Fruit fly (Drosophila melanogaster) whole organism, wandering third instar larva: ENCODE measurements around the gene CG14459.

Experiments
- Abd-B ChIP-seq: fragments of >200 bp; optimal IDR thresholded peaks from 2 replicates; lab custom pipeline; 2017; ENCODE audit warnings: missing biosample characterization, missing genetic modification characterization
- CG32264 ChIP-seq: fragments of 200-800 bp; sonication (Bioruptor generic); optimal IDR thresholded peaks from 2 replicates; lab custom pipeline; 2016; ENCODE audit warnings: missing biosample characterization, missing genetic modification characterization
- CrebA ChIP-seq: fragments of 200-800 bp; sonication (Bioruptor generic); optimal IDR thresholded peaks from 2 replicates; lab custom pipeline; 2016; ENCODE audit warnings: missing biosample characterization, mild to moderate bottlenecking, missing genetic modification characterization, borderline replicate concordance
- Dfd ChIP-seq: fragments of >200 bp; optimal IDR thresholded peaks from 2 replicates; lab custom pipeline; 2017; ENCODE audit warnings: missing biosample characterization, missing genetic modification characterization
- Dif ChIP-seq: fragments of 200-275, 200-300 bp; sonication (Bioruptor generic); optimal IDR thresholded peaks from 2 replicates; lab custom pipeline; 2018; ENCODE audit warnings: missing biosample characterization, missing genetic modification characterization; ENCODE audit not compliant: partially characterized antibody
- GATAd ChIP-seq: sonication (Bioruptor generic); optimal IDR thresholded peaks from 2 replicates; lab custom pipeline; 2016; ENCODE audit warnings: missing biosample characterization, missing genetic modification characterization
- HLH106 ChIP-seq: fragments of 200-800 bp; optimal IDR thresholded peaks from 3 replicates; lab custom pipeline; 2019; ENCODE audit warnings: missing biosample characterization, mild to moderate bottlenecking, missing genetic modification characterization, moderate library complexity
- Hnf4 ChIP-seq: fragments of 200-800 bp; sonication (Bioruptor generic); optimal IDR thresholded peaks from 2 replicates; lab custom pipeline; 2016; ENCODE audit warnings: missing biosample characterization, mild to moderate bottlenecking, missing genetic modification characterization
- Hr78 ChIP-seq: fragments of >200 bp; optimal IDR thresholded peaks from 2 replicates; lab custom pipeline; 2017; ENCODE audit warnings: missing biosample characterization, missing genetic modification characterization
- Hr83 ChIP-seq: fragments of 200-300 bp; sonication (Bioruptor generic); optimal IDR thresholded peaks from 2 replicates; lab custom pipeline; 2016; ENCODE audit warnings: missing biosample characterization, mild to moderate bottlenecking, missing genetic modification characterization, moderate library complexity; ENCODE audit not compliant: poor library complexity, severe bottlenecking
- Jra ChIP-seq: sonication (Bioruptor generic); optimal IDR thresholded peaks from 2 replicates; lab custom pipeline; 2016; ENCODE audit warnings: missing biosample characterization, missing genetic modification characterization
- Mio ChIP-seq: sonication (Bioruptor generic); optimal IDR thresholded peaks from 2 replicates; lab custom pipeline; 2016; ENCODE audit warnings: missing biosample characterization, missing genetic modification characterization
- Myc ChIP-seq: fragments of >200 bp; optimal IDR thresholded peaks from 2 replicates; lab custom pipeline; 2017
- N ChIP-seq: fragments of >200 bp; optimal IDR thresholded peaks from 2 replicates; lab custom pipeline; 2018; ENCODE audit warnings: missing biosample characterization, missing external identifiers, missing genetic modification characterization
- OdsH ChIP-seq: fragments of 200-800 bp; sonication (Bioruptor generic); optimal IDR thresholded peaks from 2 replicates; lab custom pipeline; 2016; ENCODE audit warnings: missing biosample characterization, mild to moderate bottlenecking, missing genetic modification characterization
- Rel ChIP-seq, 2 experiments: fragments of 200-800 bp; sonication (Bioruptor generic) in 1 of 2; optimal IDR thresholded peaks; 2 replicates in 1 of 2; 3 replicates in 1 of 2; lab custom pipeline; 2016 to 2019; ENCODE audit warnings: mild to moderate bottlenecking in 2 of 2, missing biosample characterization in 2 of 2, missing genetic modification characterization in 2 of 2, moderate library complexity in 1 of 2
- Vsx2 ChIP-seq: fragments of 200-300, 225-300 bp; sonication (Bioruptor generic); optimal IDR thresholded peaks from 2 replicates; lab custom pipeline; 2018; ENCODE audit warnings: missing biosample characterization, missing genetic modification characterization; ENCODE audit not compliant: partially characterized antibody
- brk ChIP-seq: fragments of 200-800 bp; sonication (Bioruptor generic); optimal IDR thresholded peaks from 2 replicates; lab custom pipeline; 2016; ENCODE audit warnings: missing biosample characterization, mild to moderate bottlenecking, missing genetic modification characterization
- dl ChIP-seq, 2 experiments: fragments of 175-275, 200-275 bp in 1 of 2; fragments of 200-275 bp in 1 of 2; sonication (Bioruptor generic); optimal IDR thresholded peaks; lab custom pipeline; 2018; ENCODE audit warnings: mild to moderate bottlenecking in 2 of 2, missing biosample characterization in 2 of 2, missing genetic modification characterization in 2 of 2, moderate library complexity in 2 of 2; ENCODE audit not compliant: partially characterized antibody in 2 of 2, insufficient read depth in 1 of 2
- dmrt93B ChIP-seq: fragments of 200-800 bp; sonication (Bioruptor generic); optimal IDR thresholded peaks from 2 replicates; lab custom pipeline; 2018; ENCODE audit warnings: missing biosample characterization, mild to moderate bottlenecking, missing genetic modification characterization
- dsf ChIP-seq: sonication (Bioruptor generic); optimal IDR thresholded peaks from 2 replicates; lab custom pipeline; 2016; ENCODE audit warnings: missing biosample characterization, missing genetic modification characterization, borderline replicate concordance
- ey ChIP-seq: fragments of 200-800 bp; sonication (Bioruptor generic); optimal IDR thresholded peaks from 2 replicates; lab custom pipeline; 2016; ENCODE audit warnings: missing biosample characterization, missing genetic modification characterization
- foxo ChIP-seq, 2 experiments: fragments of 200-800 bp; sonication (Bioruptor generic); optimal IDR thresholded peaks; 2 replicates in 1 of 2; 3 replicates in 1 of 2; lab custom pipeline; 2016 to 2017; ENCODE audit warnings: missing biosample characterization in 2 of 2, missing genetic modification characterization in 2 of 2
- h ChIP-seq: fragments of 200-800 bp; sonication (Bioruptor generic); optimal IDR thresholded peaks from 3 replicates; lab custom pipeline; 2016; ENCODE audit warnings: missing biosample characterization, mild to moderate bottlenecking, missing genetic modification characterization
- jim ChIP-seq: fragments of 175-275, 200-325 bp; sonication (Bioruptor generic); optimal IDR thresholded peaks from 2 replicates; lab custom pipeline; 2016; ENCODE audit warnings: missing biosample characterization, mild to moderate bottlenecking, missing genetic modification characterization
- lola ChIP-seq: fragments of >200 bp; optimal IDR thresholded peaks from 2 replicates; lab custom pipeline; 2017; ENCODE audit warnings: missing biosample characterization, missing genetic modification characterization
- pan ChIP-seq: fragments of >200 bp; optimal IDR thresholded peaks from 2 replicates; lab custom pipeline; 2017
- psq ChIP-seq: fragments of 200-800 bp; sonication (Bioruptor generic); optimal IDR thresholded peaks from 3 replicates; lab custom pipeline; 2017; ENCODE audit warnings: missing biosample characterization, mild to moderate bottlenecking, missing genetic modification characterization, moderate library complexity
- rgr ChIP-seq: fragments of 200-800 bp; sonication (Bioruptor generic); optimal IDR thresholded peaks from 3 replicates; lab custom pipeline; 2016; ENCODE audit warnings: missing biosample characterization, mild to moderate bottlenecking, missing genetic modification characterization
- sage ChIP-seq: fragments of 200-800 bp; sonication (Bioruptor generic); optimal IDR thresholded peaks from 2 replicates; lab custom pipeline; 2016; ENCODE audit warnings: missing biosample characterization, mild to moderate bottlenecking, missing genetic modification characterization
- sv ChIP-seq: fragments of 200-800 bp; sonication (Bioruptor generic); optimal IDR thresholded peaks from 3 replicates; lab custom pipeline; 2016; ENCODE audit warnings: missing biosample characterization, missing genetic modification characterization
- tai ChIP-seq: sonication (Bioruptor generic); optimal IDR thresholded peaks from 2 replicates; lab custom pipeline; 2016; ENCODE audit warnings: missing biosample characterization, missing genetic modification characterization

The CG14459 gene

DNA sequence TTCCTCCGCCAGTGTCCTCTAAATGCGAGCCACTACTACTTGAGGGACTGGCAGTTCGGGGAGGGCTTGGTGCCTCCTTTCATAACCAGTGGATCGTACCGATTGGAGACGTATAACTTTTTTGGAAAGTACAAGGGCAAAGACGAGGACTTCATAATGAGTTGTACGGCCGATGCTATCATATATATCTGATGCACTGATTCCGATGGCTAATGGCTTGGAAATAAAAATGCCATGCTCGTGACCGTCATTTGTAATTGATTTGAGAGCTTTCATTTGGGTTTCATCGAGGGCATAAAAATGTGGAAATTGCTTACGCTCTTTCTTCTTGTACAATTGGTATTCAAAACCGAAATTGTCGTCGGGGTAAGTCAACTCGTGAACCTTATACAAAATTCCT, 11.4 kb upstream of the CG14459 start, which contains the start of gene CG33771:
CG33771 (plus strand) TSS at position 301 of the 400 bp plus-strand sequence.
- TF ChIP-seq Dfd (GFP tag; lab: Kevin White, UChicago) (no peak), GATAd (GFP tag; lab: Kevin White, UChicago) (no peak), Myc (lab: Kevin White, UChicago) (no peak), foxo (GFP tag; optimal IDR thresholded peaks at IDR 0.05; lab: Kevin White, UChicago) (no peak), Dif (GFP tag; lab: Kevin White, UChicago) (no peak), jim (GFP tag; lab: Kevin White, UChicago) (no peak), rgr (no peak), Hnf4 (no peak), Abd-B (GFP tag; lab: Kevin White, UChicago) (no peak), ey (GFP tag; lab: Kevin White, UChicago) (no peak), Rel (GFP tag; optimal IDR thresholded peaks at IDR 0.05; lab: Kevin White, UChicago) (no peak), Rel (tag; optimal IDR thresholded peaks at IDR 0.05; lab: Kevin White, UChicago) (no peak), h (GFP tag; lab: Kevin White, UChicago) (no peak), HLH106 (tag; lab: Kevin White, UChicago) (no peak), Hr78 (no peak)

DNA sequence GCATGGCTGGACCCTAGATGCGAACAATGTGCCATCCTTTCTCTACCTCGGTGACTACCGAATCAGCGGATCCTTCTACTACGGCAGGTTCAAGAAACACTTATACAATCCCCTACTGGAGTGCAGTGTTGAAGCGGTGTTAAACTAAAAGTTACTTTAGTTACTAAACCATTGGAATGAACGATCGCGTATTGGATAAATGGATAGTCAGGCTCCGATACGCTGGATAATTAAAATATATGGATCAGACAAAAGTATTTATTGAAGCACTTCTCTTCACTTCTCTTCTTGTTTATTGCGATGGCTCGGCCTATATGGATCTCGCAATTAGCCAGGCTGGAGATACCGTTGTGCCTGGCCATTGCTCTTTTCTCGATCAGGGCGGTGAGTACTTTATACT, 10.7 kb upstream of the CG14459 start, which contains the start of gene CG33770:
CG33770 (plus strand) TSS at position 301 of the 400 bp plus-strand sequence.
- no peak for TF ChIP-seq Dif (GFP tag; lab: Kevin White, UChicago)
- TF ChIP-seq Vsx2 (GFP tag; lab: Kevin White, UChicago), result no peak
- no peak for TF ChIP-seq ey (GFP tag; lab: Kevin White, UChicago)
- TF ChIP-seq jim (GFP tag; lab: Kevin White, UChicago), result no peak
- TF ChIP-seq N, result no peak
- TF ChIP-seq sv, result no peak
- no peak for TF ChIP-seq psq (GFP tag; lab: Kevin White, UChicago)
- no peak for TF ChIP-seq brk (GFP tag; lab: Kevin White, UChicago)
- no peak for TF ChIP-seq dmrt93B
- TF ChIP-seq dsf (GFP tag; lab: Kevin White, UChicago), result no peak
- TF ChIP-seq Hr83 (GFP tag; lab: Kevin White, UChicago), result no peak
- no peak for TF ChIP-seq Abd-B (GFP tag; lab: Kevin White, UChicago)
- TF ChIP-seq, all 38 proteins: peak for 0

DNA sequence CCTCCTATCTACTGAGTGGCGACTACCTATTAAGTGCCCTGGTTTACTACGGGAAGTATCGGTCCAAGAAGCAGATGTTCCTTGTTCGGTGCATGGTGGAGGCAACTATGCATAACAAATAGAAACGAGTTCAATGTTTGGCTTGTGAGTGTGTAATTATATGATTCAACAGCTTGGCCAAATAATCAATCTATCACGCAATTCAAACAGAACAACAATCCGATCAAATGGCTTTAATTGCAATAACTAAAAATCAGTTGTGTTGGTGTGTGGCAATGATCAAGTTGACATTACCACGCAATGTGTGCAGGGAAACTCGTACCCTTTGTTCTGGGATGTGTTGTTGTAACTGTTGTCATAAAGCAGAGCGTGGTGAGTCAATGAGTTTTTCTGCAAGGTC, 9.9 kb upstream of the CG14459 start, which contains the start of gene CG33769:
CG33769 (plus strand) TSS at position 301 of the 400 bp plus-strand sequence.
- TF ChIP-seq CG32264, result no peak

DNA sequence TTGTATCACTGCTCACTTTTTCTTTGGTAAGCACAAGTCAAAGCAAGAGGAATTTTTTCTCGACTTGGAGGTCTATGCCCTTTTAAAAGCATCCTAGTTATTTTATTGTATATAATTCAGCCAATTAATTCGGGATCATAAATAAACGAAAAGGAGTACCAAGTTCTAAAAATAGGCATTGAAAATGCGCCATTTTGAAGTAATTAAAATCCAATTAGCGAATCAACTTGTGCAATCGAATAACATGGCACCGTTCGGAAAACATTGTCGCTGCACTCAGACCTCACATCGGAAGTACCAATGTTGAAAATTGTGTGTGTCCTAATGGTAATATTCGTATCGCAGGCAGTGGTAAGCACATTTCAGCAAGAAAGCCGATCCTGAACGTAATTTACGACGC, 9.1 kb upstream of the CG14459 start, which contains the start of gene CG33768:
CG33768 (plus strand) TSS at position 301 of the 400 bp plus-strand sequence.
- TF ChIP-seq ey (GFP tag; lab: Kevin White, UChicago), result no peak
- no peak for TF ChIP-seq pan (lab: Kevin White, UChicago)
- TF ChIP-seq Dif (GFP tag; lab: Kevin White, UChicago), result no peak
- TF ChIP-seq Jra, result no peak
- no peak for TF ChIP-seq dsf (GFP tag; lab: Kevin White, UChicago)
- no peak for TF ChIP-seq sage (GFP tag; lab: Kevin White, UChicago)
- no peak for TF ChIP-seq Rel (GFP tag; optimal IDR thresholded peaks at IDR 0.05; lab: Kevin White, UChicago)
- no peak for TF ChIP-seq Rel (tag; optimal IDR thresholded peaks at IDR 0.05; lab: Kevin White, UChicago)
- TF ChIP-seq Myc (lab: Kevin White, UChicago), result no peak
- no peak for TF ChIP-seq dl (GFP tag; optimal IDR thresholded peaks at IDR 0.05; lab: Kevin White, UChicago; ENCODE audit: insufficient read depth in 1 of 2, partially characterized antibody in 2 of 2)

DNA sequence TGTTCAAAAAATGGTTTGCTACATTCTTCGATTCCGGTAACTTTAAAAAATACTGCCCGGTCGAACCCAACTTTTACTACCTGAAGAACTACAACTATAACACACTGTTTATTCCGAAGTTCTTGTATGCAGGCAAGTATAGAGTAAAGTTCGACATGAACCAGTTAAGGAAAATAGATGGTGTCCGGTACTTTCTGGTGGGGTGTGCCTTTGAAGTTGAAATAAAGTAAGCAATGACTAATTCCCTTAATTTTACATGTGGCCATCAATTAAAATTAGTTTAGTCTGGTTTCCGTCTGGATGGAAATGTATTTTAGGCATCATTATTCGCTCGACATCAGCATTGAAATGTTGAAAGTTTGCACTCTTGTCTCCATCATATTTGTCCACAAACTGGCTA, 8.3 kb upstream of the CG14459 start, which contains the start of gene CG33767:
CG33767 (plus strand) TSS at position 301 of the 400 bp plus-strand sequence.
- TF ChIP-seq ey (GFP tag; lab: Kevin White, UChicago) (no peak), Hr78 (no peak), Mio (GFP tag; lab: Kevin White, UChicago) (no peak), Myc (lab: Kevin White, UChicago) (no peak), CrebA (GFP tag; lab: Kevin White, UChicago) (no peak), dsf (GFP tag; lab: Kevin White, UChicago) (no peak), Rel (GFP tag; optimal IDR thresholded peaks at IDR 0.05; lab: Kevin White, UChicago) (no peak), Rel (tag; optimal IDR thresholded peaks at IDR 0.05; lab: Kevin White, UChicago) (no peak), tai (GFP tag; lab: Kevin White, UChicago) (no peak), Hr83 (GFP tag; lab: Kevin White, UChicago) (no peak), HLH106 (tag; lab: Kevin White, UChicago) (no peak), Jra (no peak), psq (GFP tag; lab: Kevin White, UChicago) (no peak), OdsH (GFP tag; lab: Kevin White, UChicago) (no peak), sage (GFP tag; lab: Kevin White, UChicago) (no peak), Hnf4 (no peak), lola (no peak)
